Worm (Caenorhabditis elegans) whole organism, midembryonic: ENCODE measurements around the gene C34F6.5.

ENCODE experiments used
- T22C8.4 ChIP-seq: fragments of 200-800 bp; sonication (Bioruptor generic); IDR thresholded peaks from 2 replicates; pipeline ENCODE4 v1.3.6; 2022; ENCODE audit warnings: missing genetic modification characterization, missing compliant biosample characterization
- cog-1 ChIP-seq: sonication (generic microtip); optimal IDR thresholded peaks from 2 replicates; lab custom pipeline; 2016; ENCODE audit warnings: missing genetic modification characterization, missing compliant biosample characterization
- flt-1 ChIP-seq: fragments of 200-800 bp; sonication (Bioruptor generic); IDR thresholded peaks from 2 replicates; pipeline ENCODE4 v1.3.6; 2022; ENCODE audit warnings: missing genetic modification characterization, missing compliant biosample characterization
- klf-2 ChIP-seq: fragments of 200-800 bp; sonication (Bioruptor generic); conservative IDR thresholded peaks from 2 replicates; pipeline ENCODE4 v1.3.6; 2022; ENCODE audit warnings: missing genetic modification reagents, missing genetic modification characterization, missing compliant biosample characterization
- med-1 ChIP-seq: sonication (generic microtip); optimal IDR thresholded peaks from 2 replicates; lab custom pipeline; 2017; ENCODE audit warnings: missing genetic modification characterization, mild to moderate bottlenecking, missing compliant biosample characterization, antibody characterized with exemption, missing genetic modification reagents; ENCODE audit not compliant: insufficient read depth
- ref-1 ChIP-seq: fragments of 200-800 bp; sonication (Bioruptor generic); conservative IDR thresholded peaks from 2 replicates; pipeline ENCODE4 v1.3.6; 2022; ENCODE audit warnings: missing genetic modification reagents, missing genetic modification characterization, missing compliant biosample characterization
- ztf-23 ChIP-seq: fragments of 200-800 bp; sonication (Bioruptor generic); IDR thresholded peaks from 2 replicates; pipeline ENCODE4 v1.3.6; 2022; ENCODE audit warnings: missing genetic modification reagents, missing genetic modification characterization, missing compliant biosample characterization
- ztf-29 ChIP-seq: fragments of 200-800 bp; sonication (Bioruptor generic); IDR thresholded peaks from 2 replicates; pipeline ENCODE4 v1.3.6; 2022; ENCODE audit warnings: missing genetic modification reagents, missing genetic modification characterization, missing compliant biosample characterization

DNA sequence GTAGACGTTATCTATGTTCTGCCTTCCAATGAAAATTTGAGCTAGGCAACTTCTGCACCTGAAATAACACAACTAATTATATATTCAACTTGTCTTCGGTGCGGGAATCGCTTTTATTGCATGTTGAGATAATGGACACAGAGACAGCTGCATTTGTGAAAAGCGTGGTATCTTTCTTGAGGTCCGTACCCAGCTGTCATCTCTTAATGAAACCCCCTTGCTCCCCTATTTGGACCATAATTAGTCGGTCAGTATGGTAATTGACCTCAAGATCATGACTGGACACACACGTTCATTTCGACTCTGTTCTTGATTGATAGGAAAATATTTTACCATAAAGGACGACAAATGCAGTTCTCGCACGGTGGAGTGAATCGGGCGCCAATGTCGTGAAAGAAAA lies 2.7 kb upstream of the C34F6.5 start:
- TF ChIP-seq cog-1 (tag; lab: Kevin White, UChicago) (no peak), flt-1 (no peak), T22C8.4 (no peak), ref-1 (no peak), med-1 (GFP tag; lab: Kevin White, UChicago) (no peak), klf-2 (GFP tag; lab: Robert Waterston, UW) (no peak), ztf-23 (no peak), ztf-29 (GFP tag; lab: Robert Waterston, UW) (no peak)
